Fruit fly (Drosophila melanogaster) whole organism, embryonic: ENCODE data around the gene pod1.

ENCODE experiments used
- Atf3 ChIP-seq: fragments of 200-800 bp; sonication (Bioruptor generic); optimal IDR thresholded peaks from 3 replicates; lab custom pipeline; 2016; ENCODE audit warnings: missing biosample characterization, missing genetic modification characterization
- BtbVII ChIP-seq: fragments of 200-800 bp; sonication (Bioruptor generic); optimal IDR thresholded peaks from 3 replicates; lab custom pipeline; 2017; ENCODE audit warnings: missing biosample characterization, mild to moderate bottlenecking, missing genetic modification characterization
- CG10462 ChIP-seq: fragments of 200-800 bp; sonication (Bioruptor generic); optimal IDR thresholded peaks from 2 replicates; lab custom pipeline; 2016; ENCODE audit warnings: missing biosample characterization, missing genetic modification characterization
- CG11247 ChIP-seq: fragments of 200-800 bp; sonication (Bioruptor generic); IDR thresholded peaks from 2 replicates; pipeline ENCODE4 v1.3.6; 2022; ENCODE audit warnings: missing biosample characterization, missing genetic modification characterization
- CG12155 ChIP-seq: fragments of 200-800 bp; sonication (Bioruptor generic); optimal IDR thresholded peaks from 3 replicates; lab custom pipeline; 2016; ENCODE audit warnings: missing biosample characterization, missing genetic modification characterization
- CG14014 ChIP-seq: fragments of 200-800 bp; sonication (Bioruptor generic); IDR thresholded peaks from 2 replicates; pipeline ENCODE4 v1.3.6; 2022; ENCODE audit warnings: missing biosample characterization, missing genetic modification characterization
- CG14965 ChIP-seq: fragments of 200-800 bp; sonication (Bioruptor generic); optimal IDR thresholded peaks from 2 replicates; lab custom pipeline; 2016; ENCODE audit warnings: missing biosample characterization, missing genetic modification characterization, borderline replicate concordance
- CG15696 ChIP-seq: fragments of 200-800 bp; sonication (Bioruptor generic); optimal IDR thresholded peaks from 2 replicates; lab custom pipeline; 2019; ENCODE audit warnings: missing biosample characterization, mild to moderate bottlenecking, missing genetic modification characterization, moderate library complexity
- CG17328 ChIP-seq: fragments of 200-800 bp; sonication (Bioruptor generic); IDR thresholded peaks from 2 replicates; pipeline ENCODE4 v1.3.6; 2022; ENCODE audit warnings: missing biosample characterization, missing genetic modification characterization
- CG18011 ChIP-seq: fragments of 200-800 bp; sonication (Bioruptor generic); optimal IDR thresholded peaks from 2 replicates; lab custom pipeline; 2017; ENCODE audit warnings: missing biosample characterization, missing genetic modification characterization, mild to moderate bottlenecking, moderate library complexity, missing genotype
- CG2120 ChIP-seq: fragments of 200-800 bp; sonication (Bioruptor generic); optimal IDR thresholded peaks from 3 replicates; lab custom pipeline; 2016; ENCODE audit warnings: missing biosample characterization, missing genetic modification characterization
- CG3281 ChIP-seq: fragments of 200-800 bp; sonication (Bioruptor generic); optimal IDR thresholded peaks from 3 replicates; lab custom pipeline; 2017; ENCODE audit warnings: missing biosample characterization, mild to moderate bottlenecking, missing genetic modification characterization
- CG5953 ChIP-seq: fragments of 200-800 bp; sonication (Bioruptor generic); IDR thresholded peaks from 2 replicates; pipeline ENCODE4 v1.3.6; 2022; ENCODE audit warnings: missing biosample characterization, missing genetic modification characterization
- CG6175 ChIP-seq: fragments of 200-800 bp; sonication (Bioruptor generic); IDR thresholded peaks from 3 replicates; pipeline ENCODE4 v1.3.6; 2022; ENCODE audit warnings: missing biosample characterization, missing genetic modification characterization
- CG6813 ChIP-seq: fragments of 200-800 bp; sonication (Bioruptor generic); optimal IDR thresholded peaks from 2 replicates; lab custom pipeline; 2017; ENCODE audit warnings: missing biosample characterization, missing genetic modification characterization, mild to moderate bottlenecking, moderate library complexity, missing genetic modification reagents
- CG8290 ChIP-seq, 3 experiments: fragments of 200-800 bp; sonication (Bioruptor generic); optimal IDR thresholded peaks; 2 replicates each; lab custom pipeline; 2016 to 2019; ENCODE audit warnings: missing biosample characterization in 3 of 3, missing genetic modification characterization in 3 of 3, mild to moderate bottlenecking in 2 of 3, moderate library complexity in 1 of 3
- CG8944 ChIP-seq: fragments of 200-800 bp; sonication (Bioruptor generic); optimal IDR thresholded peaks from 3 replicates; lab custom pipeline; 2016; ENCODE audit warnings: missing biosample characterization, missing genetic modification characterization
- D ChIP-seq, 2 experiments: fragments of 200-800 bp in 1 of 2; fragments of >200 bp in 1 of 2; sonication (Bioruptor generic) in 1 of 2; optimal IDR thresholded peaks; 2 replicates in 1 of 2; 3 replicates in 1 of 2; lab custom pipeline; 2017; ENCODE audit warnings: mild to moderate bottlenecking in 1 of 2, missing biosample characterization in 1 of 2, missing genetic modification characterization in 1 of 2, missing genetic modification reagents in 1 of 2
- Dek ChIP-seq: fragments of 200-800 bp; sonication (Bioruptor generic); optimal IDR thresholded peaks from 3 replicates; lab custom pipeline; 2019; ENCODE audit warnings: missing biosample characterization, mild to moderate bottlenecking, missing genetic modification characterization, moderate library complexity
- Dfd ChIP-seq, 2 experiments: fragments of >200 bp; optimal IDR thresholded peaks; 2 replicates each; lab custom pipeline; 2017; ENCODE audit warnings: missing biosample characterization in 2 of 2, missing genetic modification characterization in 2 of 2
- Drgx ChIP-seq: fragments of 200-800 bp; sonication (Bioruptor generic); IDR thresholded peaks from 2 replicates; pipeline ENCODE4 v1.3.6; 2022; ENCODE audit warnings: missing biosample characterization, missing genetic modification characterization
- Fer2 ChIP-seq: fragments of 200-800 bp; sonication (Bioruptor generic); optimal IDR thresholded peaks from 2 replicates; lab custom pipeline; 2018; ENCODE audit warnings: missing biosample characterization, mild to moderate bottlenecking, missing genetic modification characterization, moderate library complexity
- Gug ChIP-seq: fragments of 200-800 bp; sonication (Bioruptor generic); IDR thresholded peaks from 4 replicates; pipeline ENCODE4 v1.3.6; 2022; ENCODE audit warnings: missing biosample characterization, missing genetic modification characterization
- HLH54F ChIP-seq: fragments of 200-800 bp; sonication (Bioruptor generic); optimal IDR thresholded peaks from 3 replicates; lab custom pipeline; 2016; ENCODE audit warnings: missing biosample characterization, missing genetic modification characterization
- HmgD ChIP-seq: fragments of 200-800 bp; sonication (Bioruptor generic); optimal IDR thresholded peaks from 3 replicates; lab custom pipeline; 2016; ENCODE audit warnings: missing biosample characterization, missing genetic modification characterization
- Max ChIP-seq: fragments of 200-800 bp; sonication (Bioruptor generic); optimal IDR thresholded peaks from 2 replicates; lab custom pipeline; 2016; ENCODE audit warnings: missing biosample characterization, mild to moderate bottlenecking, missing genetic modification characterization
- Med ChIP-seq: fragments of 200-800 bp; sonication (Bioruptor generic); peaks from one replicate; lab custom pipeline; 2016; ENCODE audit warnings: missing biosample characterization, missing genetic modification characterization, mild to moderate bottlenecking, inconsistent platforms, moderate library complexity
- Mrtf ChIP-seq: fragments of 200-800 bp; sonication (Bioruptor generic); IDR thresholded peaks from 3 replicates; pipeline ENCODE4 v1.3.6; 2022; ENCODE audit warnings: missing biosample characterization, missing genetic modification characterization
- Oli ChIP-seq: fragments of 200-800 bp; sonication (Bioruptor generic); optimal IDR thresholded peaks from 2 replicates; lab custom pipeline; 2018; ENCODE audit warnings: missing biosample characterization, mild to moderate bottlenecking, missing genetic modification characterization, moderate library complexity
- Taf1 ChIP-seq: fragments of 200-800 bp; sonication (Bioruptor generic); IDR thresholded peaks from 2 replicates; pipeline ENCODE4 v1.3.6; 2022; ENCODE audit warnings: missing biosample characterization, missing genetic modification characterization
- ab ChIP-seq: fragments of 200-800 bp; sonication (Bioruptor generic); optimal IDR thresholded peaks from 2 replicates; lab custom pipeline; 2016; ENCODE audit warnings: missing biosample characterization, missing genetic modification characterization
- aop ChIP-seq: fragments of 200-800 bp; sonication (Bioruptor generic); IDR thresholded peaks from 2 replicates; pipeline ENCODE4 v1.3.6; 2022; ENCODE audit warnings: missing biosample characterization, missing genetic modification characterization
- bigmax ChIP-seq: fragments of 200-800 bp; sonication (Bioruptor generic); optimal IDR thresholded peaks from 2 replicates; lab custom pipeline; 2018; ENCODE audit warnings: missing biosample characterization, mild to moderate bottlenecking, missing genetic modification characterization
- ci ChIP-seq: fragments of 200-800 bp; sonication (Bioruptor generic); IDR thresholded peaks from 3 replicates; pipeline ENCODE4 v1.3.6; 2022; ENCODE audit warnings: missing biosample characterization, missing genetic modification characterization
- ftz-f1 ChIP-seq: fragments of 200-800 bp; sonication (Bioruptor generic); optimal IDR thresholded peaks from 2 replicates; lab custom pipeline; 2016; ENCODE audit warnings: missing biosample characterization, missing genetic modification characterization
- h ChIP-seq: fragments of >200 bp; optimal IDR thresholded peaks from 2 replicates; lab custom pipeline; 2017
- hkb ChIP-seq, 2 experiments: fragments of 200-800 bp in 1 of 2; fragments of >200 bp in 1 of 2; sonication (Bioruptor generic) in 1 of 2; IDR thresholded peaks in 1 of 2; optimal IDR thresholded peaks in 1 of 2; 2 replicates each; pipeline versions ENCODE4 v1.3.6 to Lab custom; 2017 to 2022; ENCODE audit warnings: missing biosample characterization in 1 of 2, missing genetic modification characterization in 1 of 2
- jigr1 ChIP-seq: fragments of 200-800 bp; sonication (Bioruptor generic); IDR thresholded peaks from 3 replicates; pipeline ENCODE4 v1.3.6; 2022; ENCODE audit warnings: missing biosample characterization, missing genetic modification characterization
- lov ChIP-seq, 2 experiments: fragments of 200-800 bp in 1 of 2; fragments of >200 bp in 1 of 2; sonication (Bioruptor generic) in 1 of 2; IDR thresholded peaks in 1 of 2; optimal IDR thresholded peaks in 1 of 2; 2 replicates in 1 of 2; 3 replicates in 1 of 2; pipeline versions ENCODE4 v1.3.6 to Lab custom; 2017 to 2022; ENCODE audit warnings: missing biosample characterization in 1 of 2, missing genetic modification characterization in 1 of 2
- pan ChIP-seq, 4 experiments: fragments of >200 bp in 3 of 4; fragments of 200-800 bp in 1 of 4; sonication (Bioruptor generic) in 1 of 4; optimal IDR thresholded peaks in 3 of 4; IDR thresholded peaks in 1 of 4; 2 replicates each; pipeline versions ENCODE4 v1.3.6 to Lab custom; 2017 to 2022; ENCODE audit warnings: missing biosample characterization in 2 of 4, missing genetic modification characterization in 2 of 4, mixed read lengths in 1 of 4
- pnt ChIP-seq: fragments of 200-800 bp; sonication (Bioruptor generic); optimal IDR thresholded peaks from 3 replicates; lab custom pipeline; 2016; ENCODE audit warnings: missing biosample characterization, missing genetic modification characterization
- schlank ChIP-seq: fragments of 200-800 bp; sonication (Bioruptor generic); optimal IDR thresholded peaks from 2 replicates; lab custom pipeline; 2018; ENCODE audit warnings: missing biosample characterization, mild to moderate bottlenecking, missing genetic modification characterization
- slbo ChIP-seq: fragments of 200-800 bp; sonication (Bioruptor generic); IDR thresholded peaks from 2 replicates; pipeline ENCODE4 v1.3.6; 2022; ENCODE audit warnings: missing biosample characterization, missing genetic modification characterization
- slou ChIP-seq: fragments of 200-800 bp; sonication (Bioruptor generic); optimal IDR thresholded peaks from 3 replicates; lab custom pipeline; 2016; ENCODE audit warnings: missing biosample characterization, missing genetic modification characterization
- so ChIP-seq: fragments of 200-800 bp; sonication (Bioruptor generic); IDR thresholded peaks from 3 replicates; pipeline ENCODE4 v1.3.6; 2022; ENCODE audit warnings: missing biosample characterization, missing genetic modification characterization
- sqz ChIP-seq: fragments of 200-800 bp; sonication (Bioruptor generic); optimal IDR thresholded peaks from 3 replicates; lab custom pipeline; 2018; ENCODE audit warnings: missing biosample characterization, mild to moderate bottlenecking, missing genetic modification characterization
- stwl ChIP-seq: fragments of 200-800 bp; sonication (Bioruptor generic); optimal IDR thresholded peaks from 3 replicates; lab custom pipeline; 2018; ENCODE audit warnings: missing biosample characterization, mild to moderate bottlenecking, missing genetic modification characterization, moderate library complexity
- tin ChIP-seq: fragments of 200-800 bp; sonication (Bioruptor generic); optimal IDR thresholded peaks from 3 replicates; lab custom pipeline; 2016; ENCODE audit warnings: missing biosample characterization, missing genetic modification characterization
- tx ChIP-seq: fragments of 200-800 bp; sonication (Bioruptor generic); optimal IDR thresholded peaks from 2 replicates; lab custom pipeline; 2016; ENCODE audit warnings: missing biosample characterization, missing genetic modification characterization
- vvl ChIP-seq: fragments of 200-800 bp; sonication (Bioruptor generic); IDR thresholded peaks from 2 replicates; pipeline ENCODE4 v1.3.6; 2022; ENCODE audit warnings: missing biosample characterization, missing genetic modification characterization

Gene pod1

DNA sequence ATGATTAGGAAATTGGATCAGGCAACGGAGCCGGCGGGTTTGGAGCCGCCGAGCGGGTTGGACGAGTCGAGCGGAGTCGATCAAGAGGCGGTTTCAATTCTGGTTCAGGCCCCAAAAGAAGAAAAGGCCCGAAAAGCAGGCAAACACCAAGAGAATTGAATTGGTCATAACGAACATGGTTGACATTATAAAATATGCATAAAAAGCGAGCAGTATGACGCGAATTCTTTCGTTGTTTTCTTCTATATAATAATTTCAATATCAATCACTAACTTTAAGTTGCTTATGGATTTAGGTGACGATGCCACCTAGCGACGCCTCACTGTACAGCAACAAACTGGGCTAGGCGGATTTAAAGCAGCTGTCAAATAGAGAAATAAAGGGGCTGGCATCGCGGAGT, 10.6 kb upstream of the pod1 start (continued):
- no peak for TF ChIP-seq CG12155
- no peak for TF ChIP-seq ftz-f1 (GFP tag; lab: Kevin White, UChicago)
- no peak for TF ChIP-seq aop (GFP tag; lab: Robert Waterston, UW)
- no peak for TF ChIP-seq CG3281 (GFP tag; lab: Kevin White, UChicago)
- no peak for TF ChIP-seq stwl (tag; lab: Kevin White, UChicago)
- no peak for TF ChIP-seq lov (optimal IDR thresholded peaks at IDR 0.05; lab: Kevin White, UChicago)
- TF ChIP-seq lov (GFP tag; IDR thresholded peaks at IDR 0.05; lab: Robert Waterston, UW) = no peak
- no peak for TF ChIP-seq h (lab: Kevin White, UChicago)
- TF ChIP-seq hkb (optimal IDR thresholded peaks at IDR 0.05; lab: Kevin White, UChicago) = no peak
- TF ChIP-seq hkb (GFP tag; IDR thresholded peaks at IDR 0.05; lab: Robert Waterston, UW) = 0 out of 2 replicates have a peak, but pooled peaks have one; percentile 24
- TF ChIP-seq BtbVII (GFP tag; lab: Kevin White, UChicago) = no peak
- TF ChIP-seq HmgD (GFP tag; lab: Kevin White, UChicago) = no peak
- no peak for TF ChIP-seq sqz (GFP tag; lab: Kevin White, UChicago)
- TF ChIP-seq CG11247 (GFP tag; lab: Robert Waterston, UW) = no peak
- 0 out of 2 replicates have a peak, but pooled peaks have one; percentile 20 for TF ChIP-seq CG14014 (GFP tag; lab: Robert Waterston, UW)
- no peak for TF ChIP-seq CG10462
- TF ChIP-seq Gug (GFP tag; lab: Robert Waterston, UW) = peak; percentile 7; the same call in 1 of the 4 replicates
- TF ChIP-seq tx (GFP tag; lab: Kevin White, UChicago) = no peak
- TF ChIP-seq Fer2 (tag; lab: Kevin White, UChicago) = no peak
- TF ChIP-seq CG8944 (GFP tag; lab: Kevin White, UChicago) = no peak
- peak; percentile 27 for TF ChIP-seq Drgx (GFP tag; lab: Robert Waterston, UW)
- TF ChIP-seq CG14965 = no peak
- no peak for TF ChIP-seq Dek (tag; lab: Kevin White, UChicago)
- no peak for TF ChIP-seq CG8290 (GFP tag; optimal IDR thresholded peaks at IDR 0.05; lab: Kevin White, UChicago)
- no peak for TF ChIP-seq CG8290 (tag; optimal IDR thresholded peaks at IDR 0.05; lab: Kevin White, UChicago)
- no peak for TF ChIP-seq D (optimal IDR thresholded peaks at IDR 0.05; lab: Kevin White, UChicago)
- TF ChIP-seq D (GFP tag; optimal IDR thresholded peaks at IDR 0.05; lab: Kevin White, UChicago) = no peak
- peak; percentile 54 for TF ChIP-seq slbo (GFP tag; lab: Robert Waterston, UW)
- TF ChIP-seq Atf3 = no peak
- no peak for TF ChIP-seq CG17328
- 0 out of 2 replicates have a peak, but pooled peaks have one; percentile 4 for TF ChIP-seq CG5953 (GFP tag; lab: Robert Waterston, UW)
- no peak for TF ChIP-seq so (GFP tag; lab: Robert Waterston, UW)
- TF ChIP-seq CG18011 (GFP tag; lab: Kevin White, UChicago) = no peak
- no peak for TF ChIP-seq CG6813 (GFP tag; lab: Kevin White, UChicago)
- no peak for TF ChIP-seq HLH54F (GFP tag; lab: Kevin White, UChicago)
- no peak for TF ChIP-seq Taf1
- TF ChIP-seq Oli = no peak
- no peak for TF ChIP-seq CG6175 (GFP tag; lab: Robert Waterston, UW)
- no peak for TF ChIP-seq ci (GFP tag; lab: Robert Waterston, UW)
- no peak for TF ChIP-seq slou
- no peak for TF ChIP-seq pan (optimal IDR thresholded peaks at IDR 0.05; lab: Kevin White, UChicago)
- peak in 1 of 2 experiments; percentile 28 for TF ChIP-seq pan (GFP tag; optimal IDR thresholded peaks at IDR 0.05 in 1 of 2, IDR thresholded peaks at IDR 0.05 in 1 of 2)
- no peak for TF ChIP-seq Dfd (GFP tag; optimal IDR thresholded peaks at IDR 0.05; lab: Kevin White, UChicago)
- TF ChIP-seq tin = no peak
- TF ChIP-seq vvl (GFP tag; lab: Robert Waterston, UW) = peak; percentile 27; the same call in 1 of the 2 replicates
- no peak for TF ChIP-seq ab (GFP tag; lab: Kevin White, UChicago)
- TF ChIP-seq Med (GFP tag; lab: Kevin White, UChicago) = peak; percentile 62
- TF ChIP-seq jigr1 (GFP tag; lab: Robert Waterston, UW) = no peak
- no peak for TF ChIP-seq schlank
- TF ChIP-seq pnt (GFP tag; lab: Kevin White, UChicago) = no peak
- no peak for TF ChIP-seq Mrtf
- TF ChIP-seq CG15696 (tag; lab: Kevin White, UChicago) = no peak
- TF ChIP-seq bigmax (GFP tag; lab: Kevin White, UChicago) = no peak
- TF ChIP-seq CG2120 = no peak
- no peak for TF ChIP-seq Max (GFP tag; lab: Kevin White, UChicago)
